Fruit fly (Drosophila melanogaster): Measurements from ENCODE around the gene SPARC.

Gene SPARC

DNA sequence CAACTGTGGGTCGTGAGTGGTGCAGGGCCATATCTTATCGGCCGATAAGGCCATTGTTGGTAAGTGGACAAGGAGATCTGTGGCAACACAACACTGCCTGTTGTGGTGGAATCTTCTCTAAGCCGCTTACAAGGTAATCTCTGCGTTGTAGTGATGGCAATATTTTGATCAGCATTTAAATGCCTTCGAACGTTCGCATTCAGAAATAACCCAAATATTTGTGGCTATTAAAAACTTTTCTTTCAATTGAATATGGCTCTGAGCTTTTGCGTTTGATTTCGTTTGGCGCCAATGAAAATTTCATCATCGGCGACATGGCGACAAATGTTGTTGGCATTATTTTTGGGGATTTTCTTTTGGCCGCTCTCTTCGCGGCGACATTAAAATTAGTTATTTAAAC is 18.7 kb upstream of the SPARC start:
- TF ChIP-seq Sin3A (optimal IDR thresholded peaks at IDR 0.05) (no peak), ttk (optimal IDR thresholded peaks at IDR 0.05) (no peak), h (optimal IDR thresholded peaks at IDR 0.05) (no peak), psq (optimal IDR thresholded peaks at IDR 0.05) (no peak), insv (optimal IDR thresholded peaks at IDR 0.05) (no peak), Myc (optimal IDR thresholded peaks at IDR 0.05) (no peak)

DNA sequence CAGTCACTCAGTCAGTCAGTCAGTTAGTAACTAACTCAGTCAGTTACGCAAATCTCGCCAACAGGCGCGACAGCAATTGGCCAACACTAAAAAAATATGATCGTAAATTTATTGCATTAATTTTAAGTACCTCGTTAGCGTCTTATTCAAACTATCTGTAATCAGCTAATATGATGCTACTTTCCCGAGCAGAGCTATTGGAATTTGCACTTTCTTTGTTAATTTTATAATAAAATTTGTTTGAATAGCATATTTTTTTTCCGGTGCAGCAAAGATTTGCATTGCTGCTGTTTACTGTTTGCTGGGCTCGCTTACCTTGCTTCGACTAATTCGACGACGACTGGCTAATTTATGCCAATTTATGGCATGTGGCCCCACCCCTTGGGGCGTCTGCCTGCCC is 18.3 kb upstream of the SPARC start:
- no peak for TF ChIP-seq Myc (optimal IDR thresholded peaks at IDR 0.05)
- TF ChIP-seq Sin3A (optimal IDR thresholded peaks at IDR 0.05): no peak
- no peak for TF ChIP-seq insv (optimal IDR thresholded peaks at IDR 0.05)
- no peak for TF ChIP-seq ttk (optimal IDR thresholded peaks at IDR 0.05)
- TF ChIP-seq psq (optimal IDR thresholded peaks at IDR 0.05): no peak
- no peak for TF ChIP-seq h (optimal IDR thresholded peaks at IDR 0.05)

DNA sequence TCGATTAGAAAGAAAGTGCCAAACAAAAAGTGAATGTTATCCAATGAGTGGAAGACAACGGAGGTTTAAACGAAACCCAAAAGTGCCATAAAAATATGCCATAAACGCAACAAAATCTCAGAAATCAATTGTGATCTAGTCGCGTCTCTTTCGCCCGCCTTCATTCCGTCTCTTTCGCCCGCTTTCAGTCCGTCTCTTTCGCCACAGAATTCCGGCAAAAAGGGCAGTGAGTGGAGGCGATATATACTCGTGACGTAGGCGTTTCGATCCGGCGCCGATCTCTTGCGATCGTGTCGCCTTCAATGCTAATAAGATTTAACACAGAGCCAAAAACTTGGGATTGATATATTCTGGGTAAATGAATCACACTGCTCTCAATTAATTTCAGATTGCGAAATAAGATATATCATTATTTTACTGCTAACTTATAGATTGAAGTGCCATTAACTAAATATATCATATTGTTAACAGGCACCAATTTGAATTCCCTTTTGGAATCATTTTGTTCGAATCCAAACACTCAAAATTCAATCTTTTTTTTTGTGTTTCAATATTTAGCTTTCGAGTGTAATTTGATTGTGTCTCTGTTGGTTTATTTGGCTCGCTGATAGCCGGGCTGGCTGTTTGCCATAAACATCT is 16.4 kb upstream of the SPARC start:
- no peak for TF ChIP-seq insv (optimal IDR thresholded peaks at IDR 0.05)
- no peak for TF ChIP-seq psq (optimal IDR thresholded peaks at IDR 0.05)
- TF ChIP-seq Myc (optimal IDR thresholded peaks at IDR 0.05): no peak
- TF ChIP-seq Sin3A (optimal IDR thresholded peaks at IDR 0.05): no peak
- TF ChIP-seq ttk (optimal IDR thresholded peaks at IDR 0.05): no peak

DNA sequence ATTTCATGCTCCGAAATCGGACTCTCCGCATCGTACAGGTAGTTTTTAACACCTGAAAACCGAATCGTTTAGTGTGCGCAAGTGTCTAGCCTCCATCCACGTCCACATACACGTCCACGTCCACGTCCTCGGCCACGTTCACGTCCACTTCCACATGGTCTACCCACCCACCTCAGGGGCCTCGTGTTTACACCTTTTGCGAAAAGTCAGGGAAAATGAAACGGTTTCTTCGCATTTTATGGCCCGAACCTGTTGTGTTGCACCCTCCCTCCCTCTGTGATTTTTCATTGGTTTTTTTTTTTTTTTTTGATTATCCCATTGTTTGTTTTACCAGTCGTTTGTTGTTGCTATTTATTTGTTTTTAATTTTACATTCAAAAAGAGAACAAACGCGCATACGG is 15.4 kb upstream of the SPARC start:
- TF ChIP-seq Sin3A (optimal IDR thresholded peaks at IDR 0.05) (no peak), Myc (optimal IDR thresholded peaks at IDR 0.05) (no peak), psq (optimal IDR thresholded peaks at IDR 0.05) (no peak), h (optimal IDR thresholded peaks at IDR 0.05) (no peak), ttk (optimal IDR thresholded peaks at IDR 0.05) (no peak), insv (optimal IDR thresholded peaks at IDR 0.05) (no peak)

DNA sequence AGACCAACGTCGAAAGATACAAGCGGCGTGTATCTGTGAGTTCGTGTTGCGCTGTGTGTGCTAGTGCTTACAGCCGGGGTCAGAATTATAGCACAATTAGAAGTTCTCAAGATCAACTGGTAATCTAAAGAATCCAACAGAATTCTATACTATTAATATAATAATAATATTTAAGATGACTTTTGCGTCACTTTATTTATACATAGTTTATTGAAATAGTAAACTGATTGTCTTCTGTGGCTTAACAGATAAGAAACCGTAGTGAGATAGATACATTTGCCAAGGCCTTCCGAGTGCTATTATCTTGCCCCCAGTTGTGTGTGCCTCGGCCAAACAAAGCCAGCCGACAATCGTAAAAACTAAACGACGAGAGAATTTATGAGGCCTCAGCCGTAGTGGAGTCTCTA is 14.5 kb upstream of the SPARC start:
- no peak for TF ChIP-seq ttk (optimal IDR thresholded peaks at IDR 0.05)
- no peak for TF ChIP-seq psq (optimal IDR thresholded peaks at IDR 0.05)
- no peak for TF ChIP-seq h (optimal IDR thresholded peaks at IDR 0.05)
- TF ChIP-seq Sin3A (optimal IDR thresholded peaks at IDR 0.05): no peak
- TF ChIP-seq Myc (optimal IDR thresholded peaks at IDR 0.05): no peak
- TF ChIP-seq insv (optimal IDR thresholded peaks at IDR 0.05): no peak

DNA sequence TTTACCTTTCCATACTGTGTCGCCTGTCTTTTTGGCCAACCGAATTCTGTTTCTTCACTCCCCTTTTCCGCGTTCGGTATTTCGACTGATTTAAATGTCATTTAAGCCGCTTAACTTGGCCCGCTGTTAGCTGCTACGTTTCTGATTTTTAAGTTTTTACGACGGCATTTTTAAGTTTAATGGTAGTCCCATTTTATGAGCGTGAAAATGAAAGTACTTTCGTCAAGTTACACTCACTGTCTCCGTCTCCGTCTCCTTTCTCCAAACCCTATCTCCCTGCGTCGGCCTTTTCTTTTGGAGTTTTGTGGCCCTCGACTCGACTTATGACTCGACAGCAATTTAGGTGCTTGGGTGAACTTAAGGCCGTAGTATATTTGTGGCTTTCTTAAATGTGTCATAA is 13.4 kb upstream of the SPARC start:
- TF ChIP-seq Myc (optimal IDR thresholded peaks at IDR 0.05) (no peak), ttk (optimal IDR thresholded peaks at IDR 0.05) (no peak), psq (optimal IDR thresholded peaks at IDR 0.05) (no peak), insv (optimal IDR thresholded peaks at IDR 0.05) (no peak), Sin3A (optimal IDR thresholded peaks at IDR 0.05) (no peak), h (optimal IDR thresholded peaks at IDR 0.05) (no peak)

DNA sequence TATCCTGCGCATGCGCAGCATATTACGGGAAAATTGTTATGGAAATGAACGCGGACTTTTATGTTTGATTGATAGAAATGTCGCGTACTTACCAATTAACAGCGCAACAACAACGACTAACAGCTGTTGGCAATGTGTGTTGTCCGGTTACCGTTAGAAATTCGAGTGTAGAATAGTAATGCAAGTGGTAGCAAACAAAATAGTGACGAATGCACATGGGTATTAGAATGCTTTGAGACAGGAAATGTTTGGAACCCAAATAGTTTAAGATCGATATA is 11.2 kb upstream of the SPARC start:
- no peak for TF ChIP-seq psq (optimal IDR thresholded peaks at IDR 0.05)
- no peak for TF ChIP-seq ttk (optimal IDR thresholded peaks at IDR 0.05)
- TF ChIP-seq Myc (optimal IDR thresholded peaks at IDR 0.05): no peak
- TF ChIP-seq Sin3A (optimal IDR thresholded peaks at IDR 0.05): no peak
- TF ChIP-seq insv (optimal IDR thresholded peaks at IDR 0.05): no peak
- TF ChIP-seq h (optimal IDR thresholded peaks at IDR 0.05): no peak

DNA sequence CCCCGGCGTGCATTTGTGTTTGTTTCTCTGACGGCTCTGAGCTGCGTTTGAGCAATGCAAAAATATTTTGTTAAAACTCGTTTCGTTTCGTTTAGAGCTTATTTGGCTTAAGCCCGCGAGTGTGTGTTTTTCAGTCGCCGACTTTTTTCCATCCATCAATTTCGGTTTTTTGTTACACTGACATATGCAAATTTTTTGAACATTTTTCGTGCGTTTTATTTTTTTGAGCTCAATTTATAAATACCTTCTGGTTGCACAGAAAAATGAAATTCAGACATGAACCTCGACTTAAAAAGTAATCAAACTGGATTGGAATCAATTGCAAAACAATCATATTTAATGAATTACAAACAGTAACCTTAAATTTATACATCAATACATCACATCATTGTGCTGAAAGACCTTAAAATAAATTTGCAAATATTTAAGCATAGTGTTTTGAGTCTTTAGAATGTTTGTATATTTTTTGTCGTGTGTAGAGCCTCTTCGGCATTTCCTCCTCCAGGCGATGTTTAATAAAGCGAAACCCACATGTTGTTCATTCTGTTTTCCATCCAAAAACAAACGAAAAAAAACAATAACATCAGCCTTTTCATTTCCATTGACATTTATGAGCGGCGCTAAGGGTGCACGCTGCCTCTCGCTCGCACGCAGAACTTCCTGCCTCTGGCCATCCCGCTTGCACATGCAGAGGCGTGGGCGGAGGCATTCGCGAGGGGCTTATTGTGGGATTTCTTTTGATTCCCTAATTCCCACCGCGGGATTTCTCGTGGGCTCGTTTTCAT is 10.6 kb upstream of the SPARC start:
- TF ChIP-seq h (optimal IDR thresholded peaks at IDR 0.05) (no peak), Sin3A (optimal IDR thresholded peaks at IDR 0.05) (no peak), Myc (optimal IDR thresholded peaks at IDR 0.05) (no peak), ttk (optimal IDR thresholded peaks at IDR 0.05) (no peak), insv (optimal IDR thresholded peaks at IDR 0.05) (no peak), psq (optimal IDR thresholded peaks at IDR 0.05) (no peak)

DNA sequence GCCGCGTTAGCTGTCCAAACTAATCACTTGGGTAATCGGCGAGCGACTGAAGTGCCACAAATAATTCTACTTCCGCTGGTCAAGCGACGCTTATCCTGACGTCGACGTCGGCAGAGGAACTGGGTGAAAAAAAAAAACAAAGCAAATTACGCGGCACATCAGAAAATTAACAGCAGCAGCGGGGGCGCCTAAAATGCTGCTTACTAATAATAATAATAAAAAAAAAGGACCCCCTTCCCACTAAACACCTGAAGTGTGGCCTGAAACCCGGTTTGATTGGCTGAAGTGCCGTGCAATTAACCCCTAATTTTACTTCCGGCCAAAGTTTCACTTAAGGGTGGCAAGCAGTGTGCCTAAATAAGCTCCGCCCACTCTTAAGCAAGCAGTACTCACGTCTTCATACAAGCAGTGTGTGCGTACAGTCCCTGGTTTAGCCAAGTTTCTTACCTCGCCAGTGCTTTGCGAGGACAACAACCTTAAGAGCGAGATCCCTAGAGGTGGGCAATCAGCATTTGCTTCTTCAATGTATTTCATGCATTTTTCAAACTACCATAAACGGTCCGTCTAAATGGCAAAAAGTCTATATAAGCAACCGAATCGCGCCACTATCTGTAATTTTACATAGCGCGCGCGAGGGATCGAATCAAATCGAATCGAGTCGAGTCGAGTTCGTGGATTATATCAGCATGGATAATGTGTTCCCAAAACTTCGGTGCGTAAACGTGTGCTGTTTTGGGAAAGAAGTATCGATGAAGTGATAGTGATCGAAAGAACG is 9.5 kb upstream of the SPARC start, which contains the start of the genes ro and T48:
TSS of gene ro (minus strand) at position 51 of the 775 bp plus-strand sequence.
TSS of gene T48 (plus strand) at position 614 of the 775 bp plus-strand sequence.
- TF ChIP-seq Sin3A (optimal IDR thresholded peaks at IDR 0.05): no peak
- TF ChIP-seq Myc (optimal IDR thresholded peaks at IDR 0.05): no peak
- no peak for TF ChIP-seq insv (optimal IDR thresholded peaks at IDR 0.05)
- TF ChIP-seq ttk (optimal IDR thresholded peaks at IDR 0.05): no peak
- no peak for TF ChIP-seq h (optimal IDR thresholded peaks at IDR 0.05)
- no peak for TF ChIP-seq psq (optimal IDR thresholded peaks at IDR 0.05)

DNA sequence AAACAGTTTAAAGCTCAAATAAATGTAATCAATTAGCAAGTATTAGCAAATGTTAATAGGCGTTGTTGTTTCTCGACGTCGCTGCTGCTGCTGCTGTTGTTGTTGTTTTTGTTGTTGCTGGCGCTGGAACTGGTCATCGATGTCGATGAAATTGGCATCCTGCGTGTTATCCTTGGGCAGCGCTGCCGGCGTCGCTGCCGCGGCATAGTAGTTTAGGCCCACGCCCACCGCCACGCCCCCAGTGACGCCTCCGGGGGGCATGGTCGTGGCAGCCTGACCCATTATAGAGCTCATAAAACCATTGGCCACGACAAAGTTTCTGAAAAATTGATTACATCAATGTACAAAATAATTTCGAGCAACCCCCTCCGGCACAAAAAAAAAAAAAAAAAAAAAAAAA is 5.1 kb upstream of the SPARC start:
- peak; percentile 27 for TF ChIP-seq ttk (optimal IDR thresholded peaks at IDR 0.05)
- no peak for TF ChIP-seq insv (optimal IDR thresholded peaks at IDR 0.05)

DNA sequence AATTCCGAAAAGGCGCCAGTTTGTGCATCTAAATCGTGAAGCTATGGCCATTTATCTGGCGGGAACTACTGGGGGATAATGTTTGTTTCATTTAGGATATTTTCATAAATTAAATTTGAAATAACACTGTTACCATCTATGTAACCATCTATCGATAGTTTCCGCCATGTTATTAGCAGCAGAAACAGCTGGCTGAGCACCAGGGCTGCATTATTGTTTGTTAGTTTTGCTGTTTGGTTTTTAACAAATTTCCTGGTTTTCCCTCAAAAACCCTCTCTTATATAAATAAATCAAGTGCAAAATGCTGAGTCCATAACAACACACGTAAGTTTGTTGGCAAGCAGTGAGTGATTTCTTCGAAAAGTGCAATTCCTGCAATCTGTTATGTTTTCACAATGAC is 4.6 kb upstream of the SPARC start, which contains the start of gene CG5500:
TSS of gene CG5500 (plus strand) at position 199 of the 400 bp plus-strand sequence.
- TF ChIP-seq h (optimal IDR thresholded peaks at IDR 0.05) (no peak), Myc (optimal IDR thresholded peaks at IDR 0.05) (no peak), insv (optimal IDR thresholded peaks at IDR 0.05) (no peak), ttk (optimal IDR thresholded peaks at IDR 0.05) (no peak), Sin3A (optimal IDR thresholded peaks at IDR 0.05) (no peak), psq (optimal IDR thresholded peaks at IDR 0.05) (no peak)

DNA sequence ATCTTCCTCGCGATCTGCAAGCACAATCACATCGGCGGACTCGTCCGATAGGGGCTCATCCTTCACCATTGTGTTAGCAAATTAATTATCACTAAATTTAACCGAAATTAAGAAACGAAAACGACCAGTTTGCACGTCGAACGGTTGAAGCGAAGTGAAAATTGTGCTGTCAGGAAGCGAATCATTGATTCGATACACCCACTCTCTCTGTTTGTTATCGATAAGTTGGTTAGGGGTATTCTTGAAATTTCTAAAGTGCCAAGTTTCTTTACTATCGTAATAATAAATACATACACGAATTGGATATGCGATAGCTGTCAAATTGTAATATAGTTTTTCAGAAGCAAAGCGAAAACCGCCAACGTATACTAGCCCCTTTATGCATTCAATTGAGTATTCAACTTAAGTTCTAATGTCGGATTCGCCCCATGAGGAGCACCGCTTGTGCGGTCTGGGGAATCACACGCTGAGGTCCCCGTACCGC is 3.8 kb upstream of the SPARC start, which contains the start of gene Rb97D:
TSS of gene Rb97D (minus strand) at position 199 of the 484 bp plus-strand sequence.
- TF ChIP-seq psq (optimal IDR thresholded peaks at IDR 0.05): no peak
- no peak for TF ChIP-seq ttk (optimal IDR thresholded peaks at IDR 0.05)
- no peak for TF ChIP-seq Sin3A (optimal IDR thresholded peaks at IDR 0.05)
